Worm (Caenorhabditis elegans) whole organism, L4 larva: ENCODE measurements around the gene lin-13.

Source experiments
- F26F4.8 ChIP-seq: fragments of 200-800 bp; sonication (Bioruptor generic); conservative IDR thresholded peaks from 2 replicates; pipeline ENCODE4 v1.3.6; 2022; ENCODE audit warnings: missing genetic modification characterization, missing compliant biosample characterization
- F37D6.2 ChIP-seq: sonication (generic microtip); optimal IDR thresholded peaks from 2 replicates; lab custom pipeline; 2016; ENCODE audit warnings: mild to moderate bottlenecking, missing genetic modification characterization, missing compliant biosample characterization
- F44E2.7 ChIP-seq: fragments of 200-800 bp; sonication (Bioruptor generic); IDR thresholded peaks from 2 replicates; pipeline ENCODE4 v2.1.2; 2022; ENCODE audit warnings: missing genetic modification characterization, missing compliant biosample characterization
- R02D3.7 ChIP-seq: fragments of 150-350 bp; sonication (generic microtip); optimal IDR thresholded peaks from 3 replicates; lab custom pipeline; 2014; ENCODE audit warnings: missing biosample characterization, missing genetic modification characterization
- ZK337.2 ChIP-seq: fragments of 200-800 bp; sonication (Bioruptor generic); IDR thresholded peaks from 2 replicates; pipeline ENCODE4 v1.3.6; 2022; ENCODE audit warnings: missing genetic modification reagents, missing genetic modification characterization, missing compliant biosample characterization
- aly-2 ChIP-seq: sonication (generic microtip); optimal IDR thresholded peaks from 2 replicates; lab custom pipeline; 2018; ENCODE audit warnings: missing biosample characterization, missing genetic modification characterization
- ceh-28 ChIP-seq: fragments of 150-350 bp; optimal IDR thresholded peaks from 2 replicates; lab custom pipeline; 2014; ENCODE audit warnings: missing biosample characterization, missing genetic modification reagents, missing genetic modification characterization
- ceh-32 ChIP-seq: sonication (generic microtip); optimal IDR thresholded peaks from 2 replicates; lab custom pipeline; 2016; ENCODE audit warnings: mild to moderate bottlenecking, missing genetic modification characterization, missing compliant biosample characterization; ENCODE audit not compliant: poor library complexity
- ctbp-1 ChIP-seq: fragments of 200-800 bp; sonication (Bioruptor generic); IDR thresholded peaks from 2 replicates; pipeline ENCODE4 v1.3.6; 2022; ENCODE audit warnings: missing genetic modification reagents, missing genetic modification characterization, missing compliant biosample characterization
- daf-16 ChIP-seq, 3 experiments: sonication (generic microtip); optimal IDR thresholded peaks; 2 replicates each; lab custom pipeline; 2016 to 2017; ENCODE audit warnings: missing genetic modification characterization in 3 of 3, missing genetic modification reagents in 3 of 3, mild to moderate bottlenecking in 2 of 3, missing compliant biosample characterization in 2 of 3, missing biosample characterization in 1 of 3, moderate library complexity in 1 of 3
- daf-19 ChIP-seq: fragments of 200-800 bp; sonication (Bioruptor generic); conservative IDR thresholded peaks from 2 replicates; pipeline ENCODE4 v1.3.6; 2022; ENCODE audit warnings: missing genetic modification characterization, missing compliant biosample characterization
- dmd-8 ChIP-seq: fragments of 200-800 bp; sonication (Bioruptor generic); IDR thresholded peaks from 2 replicates; pipeline ENCODE4 v1.3.6; 2022; ENCODE audit warnings: missing genetic modification characterization, missing compliant biosample characterization
- egl-43 ChIP-seq: fragments of 200-800 bp; sonication (Bioruptor generic); IDR thresholded peaks from 2 replicates; pipeline ENCODE4 v1.3.6; 2022; ENCODE audit warnings: missing genetic modification reagents, missing genetic modification characterization, missing compliant biosample characterization
- fos-1 ChIP-seq: fragments of 150-350 bp; optimal IDR thresholded peaks from 2 replicates; lab custom pipeline; 2014; ENCODE audit warnings: missing biosample characterization, missing genetic modification characterization
- hlh-11 ChIP-seq: fragments of 200-800 bp; sonication (Bioruptor generic); optimal IDR thresholded peaks from 2 replicates; lab custom pipeline; 2018; ENCODE audit warnings: mild to moderate bottlenecking, missing genetic modification characterization, missing compliant biosample characterization
- hlh-30 ChIP-seq: sonication (generic microtip); optimal IDR thresholded peaks from 2 replicates; lab custom pipeline; 2017; ENCODE audit warnings: antibody characterized with exemption, mild to moderate bottlenecking, missing genetic modification characterization, missing compliant biosample characterization; ENCODE audit not compliant: insufficient read depth
- hmg-1.1 ChIP-seq: fragments of 200-800 bp; sonication (Bioruptor generic); IDR thresholded peaks from 2 replicates; pipeline ENCODE4 v1.3.6; 2022; ENCODE audit warnings: missing genetic modification reagents, missing genetic modification characterization, missing compliant biosample characterization
- lim-7 ChIP-seq: fragments of 200-800 bp; sonication (Bioruptor generic); IDR thresholded peaks from 2 replicates; pipeline ENCODE4 v1.3.6; 2022; ENCODE audit warnings: missing genetic modification characterization, missing compliant biosample characterization
- lir-3 ChIP-seq: sonication (generic microtip); optimal IDR thresholded peaks from 2 replicates; lab custom pipeline; 2016; ENCODE audit warnings: mild to moderate bottlenecking, missing genetic modification characterization, missing compliant biosample characterization
- lsy-2 ChIP-seq, 2 experiments: fragments of 150-350 bp in 1 of 2; sonication (generic microtip) in 1 of 2; optimal IDR thresholded peaks; 2 replicates each; lab custom pipeline; 2014 to 2017; ENCODE audit warnings: missing biosample characterization in 2 of 2, missing genetic modification characterization in 2 of 2
- madf-9 ChIP-seq: fragments of 200-800 bp; sonication (Bioruptor generic); conservative IDR thresholded peaks from 2 replicates; pipeline ENCODE4 v1.3.6; 2022; ENCODE audit warnings: missing genetic modification reagents, missing genetic modification characterization, missing compliant biosample characterization
- mdt-29 ChIP-seq: fragments of 200-800 bp; sonication (Bioruptor generic); IDR thresholded peaks from 2 replicates; pipeline ENCODE4 v1.3.6; 2022; ENCODE audit warnings: missing genetic modification reagents, missing genetic modification characterization, missing compliant biosample characterization
- mes-2 ChIP-seq: sonication (generic microtip); optimal IDR thresholded peaks from 2 replicates; lab custom pipeline; 2016; ENCODE audit warnings: missing genotype, mild to moderate bottlenecking, missing genetic modification characterization, missing compliant biosample characterization; ENCODE audit not compliant: poor library complexity, severe bottlenecking
- nhr-237 ChIP-seq: sonication (generic microtip); optimal IDR thresholded peaks from 2 replicates; lab custom pipeline; 2017; ENCODE audit warnings: missing biosample characterization, missing genetic modification characterization
- nhr-28 ChIP-seq: fragments of 150-350 bp; optimal IDR thresholded peaks from 2 replicates; lab custom pipeline; 2014; ENCODE audit warnings: missing biosample characterization, missing genetic modification characterization
- nhr-48 ChIP-seq: sonication (generic microtip); optimal IDR thresholded peaks from 2 replicates; lab custom pipeline; 2016; ENCODE audit warnings: mild to moderate bottlenecking, missing genetic modification characterization, missing compliant biosample characterization
- nhr-6 ChIP-seq: fragments of 150-350 bp; optimal IDR thresholded peaks from 2 replicates; lab custom pipeline; 2014; ENCODE audit warnings: missing biosample characterization, missing genetic modification characterization
- nhr-76 ChIP-seq: fragments of 150-350 bp; optimal IDR thresholded peaks from 2 replicates; lab custom pipeline; 2014; ENCODE audit warnings: missing biosample characterization, missing genetic modification characterization
- nhr-77 ChIP-seq: fragments of 150-350 bp; optimal IDR thresholded peaks from 2 replicates; lab custom pipeline; 2014; ENCODE audit warnings: missing biosample characterization, missing genetic modification characterization
- php-3 ChIP-seq: fragments of 200-800 bp; sonication (Bioruptor generic); IDR thresholded peaks from 2 replicates; pipeline ENCODE4 v1.3.6; 2022; ENCODE audit warnings: missing genetic modification reagents, missing genetic modification characterization, missing compliant biosample characterization
- set-16 ChIP-seq: fragments of 200-800 bp; sonication (Bioruptor generic); IDR thresholded peaks from 2 replicates; pipeline ENCODE4 v1.3.6; 2022; ENCODE audit warnings: missing genetic modification reagents, missing genetic modification characterization, missing compliant biosample characterization
- spr-1 ChIP-seq: sonication (generic microtip); optimal IDR thresholded peaks from 2 replicates; lab custom pipeline; 2016; ENCODE audit warnings: mild to moderate bottlenecking, missing genetic modification characterization, missing compliant biosample characterization
- unc-130 ChIP-seq: sonication (generic microtip); optimal IDR thresholded peaks from 2 replicates; lab custom pipeline; 2016; ENCODE audit warnings: missing genetic modification reagents, missing genetic modification characterization, missing compliant biosample characterization
- unc-62 ChIP-seq, 3 experiments: fragments of 150-350 bp in 1 of 3; sonication (generic microtip); optimal IDR thresholded peaks in 2 of 3; peaks in 1 of 3; 1 replicate in 1 of 3; 2 replicates in 2 of 3; lab custom pipeline; 2014 to 2017; ENCODE audit warnings: missing biosample characterization in 3 of 3, missing genetic modification characterization in 3 of 3, missing genetic modification reagents in 3 of 3, missing genotype in 1 of 3
- zag-1 ChIP-seq: fragments of 150-350 bp; optimal IDR thresholded peaks from 2 replicates; lab custom pipeline; 2014; ENCODE audit warnings: missing biosample characterization, missing genetic modification characterization
- zfp-2 ChIP-seq: sonication (generic microtip); optimal IDR thresholded peaks from 2 replicates; lab custom pipeline; 2016; ENCODE audit warnings: mild to moderate bottlenecking, missing genetic modification characterization, missing compliant biosample characterization
- zip-11 ChIP-seq: fragments of 200-800 bp; sonication (Bioruptor generic); IDR thresholded peaks from 2 replicates; pipeline ENCODE4 v1.3.6; 2022; ENCODE audit warnings: missing genetic modification characterization, missing compliant biosample characterization

The lin-13 gene

DNA sequence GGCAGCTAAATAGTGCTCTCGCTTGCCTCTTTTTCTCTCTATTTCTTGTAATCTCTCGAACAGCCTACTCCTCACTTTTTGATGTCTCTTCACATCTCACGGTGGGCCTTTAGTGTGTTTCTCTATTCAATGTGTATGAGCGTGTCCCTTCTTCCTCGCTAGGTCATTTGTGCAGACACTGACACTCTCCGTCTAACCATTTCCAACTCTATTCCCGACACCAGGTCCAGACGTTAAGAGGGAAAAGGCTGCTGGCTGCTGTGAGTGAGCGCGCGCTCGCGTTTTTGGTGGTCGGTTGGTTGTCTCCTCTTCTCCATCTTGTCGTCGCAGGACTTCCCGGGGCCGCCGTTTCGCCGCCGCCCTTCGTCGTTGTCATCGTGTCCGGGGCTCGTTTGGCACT lies 49.9 kb downstream of the lin-13 start (continued):
- peak; percentile 34; the same call in 1 of the 2 replicates for TF ChIP-seq php-3
- peak; percentile 76 for TF ChIP-seq ctbp-1 (GFP tag; lab: Robert Waterston, UW)
- TF ChIP-seq mes-2 (tag; lab: Kevin White, UChicago): peak; percentile 55
- peak; percentile 62 for TF ChIP-seq hlh-11 (tag; lab: Kevin White, UChicago)
- TF ChIP-seq nhr-6 (tag; lab: Kevin White, UChicago): no peak
- TF ChIP-seq set-16: peak; percentile 87
- no peak for TF ChIP-seq ceh-32 (tag; lab: Kevin White, UChicago)
- TF ChIP-seq fos-1 (tag; lab: Kevin White, UChicago): no peak
- TF ChIP-seq dmd-8 (GFP tag; lab: Robert Waterston, UW): no peak
- TF ChIP-seq F44E2.7: no peak
- no peak for TF ChIP-seq nhr-76 (tag; lab: Kevin White, UChicago)
- TF ChIP-seq egl-43: peak; percentile 74; the same call in 1 of the 2 replicates
- TF ChIP-seq mdt-29 (GFP tag; lab: Robert Waterston, UW): no peak
- peak; percentile 77 for TF ChIP-seq hlh-30 (tag; lab: Kevin White, UChicago)
- TF ChIP-seq hmg-1.1: peak; percentile 69
- TF ChIP-seq ZK337.2 (GFP tag; lab: Robert Waterston, UW): no peak
- TF ChIP-seq nhr-28: peak; percentile 43
- TF ChIP-seq, all 104 proteins: peak for 20

DNA sequence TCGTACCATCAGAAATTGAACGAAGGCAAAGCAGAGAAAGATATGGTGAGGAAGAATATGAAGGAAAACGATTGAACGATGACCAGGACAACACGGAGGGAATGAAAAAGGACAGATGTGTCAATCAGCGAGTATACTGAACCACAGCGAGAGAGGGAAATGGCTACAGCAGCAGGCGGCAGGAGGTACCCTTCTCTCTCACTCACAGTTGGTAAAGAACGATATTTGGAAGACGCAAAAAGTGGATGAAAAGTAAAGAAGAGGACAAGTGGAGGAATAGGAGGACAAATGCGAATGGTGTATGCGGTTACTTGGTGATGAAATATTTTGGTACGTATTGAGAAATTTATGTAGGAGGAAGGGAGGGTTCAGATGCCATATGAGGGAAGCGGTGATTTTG lies 52.8 kb downstream of the lin-13 start, which contains the start of gene ZK783.7:
Gene ZK783.7 (plus strand): TSS at position 246 of the 400 bp plus-strand sequence.
- TF ChIP-seq unc-62 (GFP tag; optimal IDR thresholded peaks at IDR 0.05 in 1 of 2; lab: Kevin White, UChicago) (peak in 1 of 2 experiments; percentile 93), unc-62 (tag; optimal IDR thresholded peaks at IDR 0.05; lab: Kevin White, UChicago) (no peak), aly-2 (no peak), daf-19 (GFP tag; lab: Robert Waterston, UW) (no peak)

DNA sequence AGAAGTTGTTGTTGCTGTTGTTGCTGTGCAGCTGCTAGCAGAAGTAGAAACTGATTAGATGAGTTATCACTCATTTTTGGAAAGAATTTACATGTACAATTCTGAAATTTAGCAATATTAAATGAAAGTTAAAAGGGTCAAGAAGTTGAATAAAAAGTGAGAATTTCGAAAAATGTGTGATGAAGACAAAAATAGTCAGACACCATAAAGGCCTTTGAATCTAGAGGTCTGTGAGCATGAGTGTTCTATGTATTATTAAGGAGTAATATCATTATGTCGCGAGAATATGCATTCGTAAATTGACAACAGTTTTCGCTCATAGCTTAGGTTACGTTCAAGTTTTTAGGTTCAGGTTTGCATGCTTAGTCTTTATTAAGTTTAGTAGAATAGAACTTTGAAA lies 53.4 kb downstream of the lin-13 start, which contains the start of gene baz-2:
Gene baz-2 (minus strand): TSS at position 101 of the 400 bp plus-strand sequence.
- TF ChIP-seq zfp-2 (no peak), madf-9 (GFP tag; lab: Robert Waterston, UW) (no peak), lim-7 (GFP tag; lab: Robert Waterston, UW) (no peak), dmd-8 (GFP tag; lab: Robert Waterston, UW) (no peak), unc-130 (no peak), ceh-28 (no peak), nhr-76 (tag; lab: Kevin White, UChicago) (no peak), daf-16 (GFP tag; optimal IDR thresholded peaks at IDR 0.05; lab: Kevin White, UChicago) (no peak), daf-16 (tag; optimal IDR thresholded peaks at IDR 0.05; lab: Kevin White, UChicago) (no peak), lsy-2 (tag; optimal IDR thresholded peaks at IDR 0.05; lab: Kevin White, UChicago) (no peak), R02D3.7 (tag; lab: Kevin White, UChicago) (no peak), nhr-48 (no peak), nhr-77 (tag; lab: Kevin White, UChicago) (no peak), zip-11 (no peak), spr-1 (tag; lab: Kevin White, UChicago) (no peak), nhr-237 (tag; lab: Kevin White, UChicago) (no peak), zag-1 (tag; lab: Kevin White, UChicago) (no peak), F26F4.8 (GFP tag; lab: Robert Waterston, UW) (no peak), F37D6.2 (tag; lab: Kevin White, UChicago) (no peak), unc-62 (GFP tag; optimal IDR thresholded peaks at IDR 0.05 in 1 of 2; lab: Kevin White, UChicago) (no peak), unc-62 (tag; optimal IDR thresholded peaks at IDR 0.05; lab: Kevin White, UChicago) (no peak), lir-3 (tag; lab: Kevin White, UChicago) (no peak)
